Fruit fly (Drosophila melanogaster) whole organism, embryonic: ENCODE data around the gene Pebp1.

Experiments used
- Ada2b ChIP-seq: fragments of 200-800 bp; sonication (Bioruptor generic); IDR thresholded peaks from 2 replicates; pipeline ENCODE4 v1.3.6; 2022; ENCODE audit warnings: missing biosample characterization, missing genetic modification characterization
- B-H2 ChIP-seq: fragments of 200-800 bp; sonication (Bioruptor generic); optimal IDR thresholded peaks from 2 replicates; lab custom pipeline; 2018; ENCODE audit warnings: missing biosample characterization, mild to moderate bottlenecking, missing genetic modification characterization
- Bteb2 ChIP-seq: fragments of 200-800 bp; sonication (Bioruptor generic); optimal IDR thresholded peaks from 2 replicates; lab custom pipeline; 2016; ENCODE audit warnings: missing biosample characterization, missing genetic modification characterization
- CG10147 ChIP-seq: fragments of 200-800 bp; sonication (Bioruptor generic); optimal IDR thresholded peaks from 2 replicates; lab custom pipeline; 2019; ENCODE audit warnings: missing biosample characterization, mild to moderate bottlenecking, missing genetic modification characterization, moderate library complexity
- CG10979 ChIP-seq: fragments of 200-800 bp; sonication (Bioruptor generic); optimal IDR thresholded peaks from 2 replicates; lab custom pipeline; 2018; ENCODE audit warnings: missing biosample characterization, mild to moderate bottlenecking, missing genetic modification characterization, moderate library complexity
- CG11398 ChIP-seq: fragments of 200-800 bp; sonication (Bioruptor generic); optimal IDR thresholded peaks from 2 replicates; lab custom pipeline; 2016; ENCODE audit warnings: missing biosample characterization, missing genetic modification characterization
- CG12391 ChIP-seq: fragments of 200-800 bp; sonication (Bioruptor generic); optimal IDR thresholded peaks from 3 replicates; lab custom pipeline; 2018; ENCODE audit warnings: missing biosample characterization, mild to moderate bottlenecking, missing genetic modification characterization, moderate library complexity
- CG13775 ChIP-seq: fragments of 200-800 bp; sonication (Bioruptor generic); optimal IDR thresholded peaks from 3 replicates; lab custom pipeline; 2017; ENCODE audit warnings: missing biosample characterization, mild to moderate bottlenecking, missing genetic modification characterization
- CG14710 ChIP-seq: fragments of 200-800 bp; sonication (Bioruptor generic); optimal IDR thresholded peaks from 3 replicates; lab custom pipeline; 2019; ENCODE audit warnings: missing biosample characterization, mild to moderate bottlenecking, missing genetic modification characterization, moderate library complexity
- CG15601 ChIP-seq: fragments of 200-800 bp; sonication (Bioruptor generic); optimal IDR thresholded peaks from 3 replicates; lab custom pipeline; 2019; ENCODE audit warnings: missing biosample characterization, mild to moderate bottlenecking, missing genetic modification characterization, moderate library complexity
- CG1603 ChIP-seq: fragments of 200-800 bp; sonication (Bioruptor generic); optimal IDR thresholded peaks from 2 replicates; lab custom pipeline; 2019; ENCODE audit warnings: missing biosample characterization, mild to moderate bottlenecking, missing genetic modification characterization, moderate library complexity
- CG17359 ChIP-seq: fragments of 200-800 bp; sonication (Bioruptor generic); optimal IDR thresholded peaks from 3 replicates; lab custom pipeline; 2018; ENCODE audit warnings: missing biosample characterization, mild to moderate bottlenecking, missing genetic modification characterization, moderate library complexity
- CG17385 ChIP-seq: fragments of 200-800 bp; sonication (Bioruptor generic); optimal IDR thresholded peaks from 3 replicates; lab custom pipeline; 2018; ENCODE audit warnings: missing biosample characterization, mild to moderate bottlenecking, missing genetic modification characterization
- CG2889 ChIP-seq: fragments of 200-800 bp; sonication (Bioruptor generic); IDR thresholded peaks from 3 replicates; pipeline ENCODE4 v1.3.6; 2022; ENCODE audit warnings: missing biosample characterization, missing genetic modification characterization
- CG3847 ChIP-seq: fragments of 200-800 bp; sonication (Bioruptor generic); IDR thresholded peaks from 2 replicates; pipeline ENCODE4 v1.3.6; 2022; ENCODE audit warnings: missing biosample characterization, missing genetic modification characterization
- CG3995 ChIP-seq: fragments of 200-800 bp; sonication (Bioruptor generic); optimal IDR thresholded peaks from 3 replicates; lab custom pipeline; 2016; ENCODE audit warnings: missing biosample characterization, missing genetic modification characterization
- CG4707 ChIP-seq: fragments of 200-800 bp; sonication (Bioruptor generic); optimal IDR thresholded peaks from 2 replicates; lab custom pipeline; 2018; ENCODE audit warnings: missing biosample characterization, mild to moderate bottlenecking, missing genetic modification characterization, moderate library complexity
- CG7987 ChIP-seq: fragments of 200-800 bp; sonication (Bioruptor generic); optimal IDR thresholded peaks from 2 replicates; lab custom pipeline; 2018; ENCODE audit warnings: missing biosample characterization, mild to moderate bottlenecking, missing genetic modification characterization, moderate library complexity
- CG9609 ChIP-seq: fragments of 200-800 bp; sonication (Bioruptor generic); optimal IDR thresholded peaks from 3 replicates; lab custom pipeline; 2016; ENCODE audit warnings: missing biosample characterization, missing genetic modification characterization
- CG9727 ChIP-seq: fragments of 200-800 bp; sonication (Bioruptor generic); optimal IDR thresholded peaks from 3 replicates; lab custom pipeline; 2017; ENCODE audit warnings: missing biosample characterization, mild to moderate bottlenecking, missing genetic modification characterization
- Chrac-16 ChIP-seq: fragments of 200-800 bp; sonication (Bioruptor generic); optimal IDR thresholded peaks from 3 replicates; lab custom pipeline; 2016; ENCODE audit warnings: missing biosample characterization, missing genetic modification characterization
- Fer3 ChIP-seq: fragments of 200-800 bp; sonication (Bioruptor generic); optimal IDR thresholded peaks from 2 replicates; lab custom pipeline; 2018; ENCODE audit warnings: missing biosample characterization, mild to moderate bottlenecking, missing genetic modification characterization, moderate library complexity
- HmgZ ChIP-seq: fragments of 200-800 bp; sonication (Bioruptor generic); optimal IDR thresholded peaks from 2 replicates; lab custom pipeline; 2018; ENCODE audit warnings: missing biosample characterization, mild to moderate bottlenecking, missing genetic modification characterization
- Hr78 ChIP-seq, 2 experiments: fragments of 200-800 bp in 1 of 2; fragments of >200 bp in 1 of 2; sonication (Bioruptor generic) in 1 of 2; optimal IDR thresholded peaks; 2 replicates each; lab custom pipeline; 2017 to 2019; ENCODE audit warnings: missing biosample characterization in 2 of 2, missing genetic modification characterization in 2 of 2, mild to moderate bottlenecking in 1 of 2, moderate library complexity in 1 of 2
- MBD-R2 ChIP-seq: fragments of 200-800 bp; sonication (Bioruptor generic); IDR thresholded peaks from 2 replicates; pipeline ENCODE4 v1.3.6; 2022; ENCODE audit warnings: missing biosample characterization, missing genetic modification characterization
- Mad ChIP-seq: fragments of 200-800 bp; sonication (Bioruptor generic); optimal IDR thresholded peaks from 2 replicates; lab custom pipeline; 2016; ENCODE audit warnings: missing biosample characterization, missing genetic modification characterization
- Max ChIP-seq: fragments of 200-800 bp; sonication (Bioruptor generic); optimal IDR thresholded peaks from 2 replicates; lab custom pipeline; 2016; ENCODE audit warnings: missing biosample characterization, mild to moderate bottlenecking, missing genetic modification characterization
- Pdp1 ChIP-seq, 2 experiments: fragments of 200-800 bp; sonication (Bioruptor generic); optimal IDR thresholded peaks; 3 replicates each; lab custom pipeline; 2016; ENCODE audit warnings: missing biosample characterization in 2 of 2, missing genetic modification characterization in 2 of 2, mild to moderate bottlenecking in 1 of 2, moderate library complexity in 1 of 2
- Sin3A ChIP-seq: fragments of >200 bp; optimal IDR thresholded peaks from 2 replicates; lab custom pipeline; 2018
- Sox102F ChIP-seq: fragments of 200-800 bp; sonication (Bioruptor generic); optimal IDR thresholded peaks from 2 replicates; lab custom pipeline; 2018; ENCODE audit warnings: missing biosample characterization, mild to moderate bottlenecking, missing genetic modification characterization, moderate library complexity
- Sry-δ ChIP-seq: fragments of 200-800 bp; sonication (Bioruptor generic); optimal IDR thresholded peaks from 2 replicates; lab custom pipeline; 2016; ENCODE audit warnings: missing biosample characterization, missing genetic modification characterization
- Xbp1 ChIP-seq: fragments of 200-800 bp; sonication (Bioruptor generic); optimal IDR thresholded peaks from 3 replicates; lab custom pipeline; 2016; ENCODE audit warnings: missing biosample characterization, mild to moderate bottlenecking, missing genetic modification characterization
- Xrp1 ChIP-seq: fragments of 200-800 bp; sonication (Bioruptor generic); IDR thresholded peaks from 2 replicates; pipeline ENCODE4 v1.3.6; 2022; ENCODE audit warnings: missing biosample characterization, missing genetic modification characterization
- croc ChIP-seq: fragments of 200-800 bp; sonication (Bioruptor generic); conservative IDR thresholded peaks from 3 replicates; pipeline ENCODE4 v1.3.6; 2022; ENCODE audit warnings: missing biosample characterization, missing genetic modification characterization
- fd96Cb ChIP-seq: fragments of 200-800 bp; sonication (Bioruptor generic); optimal IDR thresholded peaks from 2 replicates; lab custom pipeline; 2018; ENCODE audit warnings: missing biosample characterization, mild to moderate bottlenecking, missing genetic modification characterization, moderate library complexity
- gem ChIP-seq: fragments of 200-800 bp; sonication (Bioruptor generic); optimal IDR thresholded peaks from 2 replicates; lab custom pipeline; 2019; ENCODE audit warnings: missing biosample characterization, mild to moderate bottlenecking, missing genetic modification characterization, moderate library complexity
- gfzf ChIP-seq: fragments of 200-800 bp; sonication (Bioruptor generic); optimal IDR thresholded peaks from 2 replicates; lab custom pipeline; 2016; ENCODE audit warnings: missing biosample characterization, mild to moderate bottlenecking, missing genetic modification characterization, moderate library complexity
- grn ChIP-seq: fragments of 200-800 bp; sonication (Bioruptor generic); optimal IDR thresholded peaks from 3 replicates; lab custom pipeline; 2017; ENCODE audit warnings: missing biosample characterization, missing genetic modification characterization
- hbn ChIP-seq: fragments of 200-800 bp; sonication (Bioruptor generic); IDR thresholded peaks from 2 replicates; pipeline ENCODE4 v1.3.6; 2022; ENCODE audit warnings: missing biosample characterization, missing genetic modification characterization; ENCODE audit not compliant: partially characterized antibody
- hkb ChIP-seq, 2 experiments: fragments of 200-800 bp in 1 of 2; fragments of >200 bp in 1 of 2; sonication (Bioruptor generic) in 1 of 2; IDR thresholded peaks in 1 of 2; optimal IDR thresholded peaks in 1 of 2; 2 replicates each; pipeline versions ENCODE4 v1.3.6 to Lab custom; 2017 to 2022; ENCODE audit warnings: missing biosample characterization in 1 of 2, missing genetic modification characterization in 1 of 2
- lilli ChIP-seq: fragments of 200-800 bp; sonication (Bioruptor generic); optimal IDR thresholded peaks from 3 replicates; lab custom pipeline; 2016; ENCODE audit warnings: missing biosample characterization, missing genetic modification characterization
- maf-S ChIP-seq: fragments of 200-800 bp; sonication (Bioruptor generic); optimal IDR thresholded peaks from 2 replicates; lab custom pipeline; 2016; ENCODE audit warnings: missing biosample characterization, missing genetic modification characterization
- rib ChIP-seq: fragments of 200-800 bp; sonication (Bioruptor generic); IDR thresholded peaks from 2 replicates; pipeline ENCODE4 v1.3.6; 2022; ENCODE audit warnings: missing biosample characterization, missing genetic modification characterization
- ro ChIP-seq: fragments of 200-800 bp; sonication (Bioruptor generic); IDR thresholded peaks from 2 replicates; pipeline ENCODE4 v1.3.6; 2022; ENCODE audit warnings: missing biosample characterization, missing genetic modification characterization
- sens ChIP-seq: fragments of 200-800 bp; sonication (Bioruptor generic); peaks from one replicate; lab custom pipeline; 2016; ENCODE audit warnings: missing biosample characterization, missing genetic modification characterization
- sisA ChIP-seq: fragments of 200-800 bp; sonication (Bioruptor generic); IDR thresholded peaks from 2 replicates; pipeline ENCODE4 v1.3.6; 2022; ENCODE audit warnings: missing biosample characterization, missing genetic modification characterization
- slbo ChIP-seq: fragments of 200-800 bp; sonication (Bioruptor generic); IDR thresholded peaks from 2 replicates; pipeline ENCODE4 v1.3.6; 2022; ENCODE audit warnings: missing biosample characterization, missing genetic modification characterization
- sob ChIP-seq: fragments of 200-800 bp; sonication (Bioruptor generic); IDR thresholded peaks from 2 replicates; pipeline ENCODE4 v1.3.6; 2022; ENCODE audit warnings: missing biosample characterization, missing genetic modification characterization
- sug ChIP-seq: fragments of 200-800 bp; optimal IDR thresholded peaks from 2 replicates; lab custom pipeline; 2019; ENCODE audit warnings: missing biosample characterization, mild to moderate bottlenecking, missing genetic modification characterization, moderate library complexity
- trem ChIP-seq: fragments of 200-800 bp; optimal IDR thresholded peaks from 3 replicates; lab custom pipeline; 2019; ENCODE audit warnings: missing biosample characterization, mild to moderate bottlenecking, missing genetic modification characterization, moderate library complexity
- zen ChIP-seq: fragments of 200-800 bp; sonication (Bioruptor generic); optimal IDR thresholded peaks from 3 replicates; lab custom pipeline; 2018; ENCODE audit warnings: missing biosample characterization, mild to moderate bottlenecking, missing genetic modification characterization, moderate library complexity

Gene Pebp1

dm6 chr3R:22420911-22421310, 44.9 kb upstream of the Pebp1 start, which contains the start of the genes Nop56 and mats (continued):
- TF ChIP-seq CG9609 (GFP tag; lab: Kevin White, UChicago) (no peak), Max (GFP tag; lab: Kevin White, UChicago) (peak; percentile 98), Sry-δ (peak; percentile 30), Chrac-16 (no peak), CG9727 (no peak), CG3847 (peak; percentile 71), maf-S (GFP tag; lab: Kevin White, UChicago) (no peak), gem (tag; lab: Kevin White, UChicago) (no peak), fd96Cb (tag; lab: Kevin White, UChicago) (no peak), CG15601 (tag; lab: Kevin White, UChicago) (peak; percentile 25), sens (GFP tag; lab: Kevin White, UChicago) (peak; percentile 74), MBD-R2 (GFP tag; lab: Robert Waterston, UW) (peak; percentile 79), Xbp1 (GFP tag; lab: Kevin White, UChicago) (no peak), lilli (no peak), hkb (optimal IDR thresholded peaks at IDR 0.05; lab: Kevin White, UChicago) (no peak), hkb (GFP tag; IDR thresholded peaks at IDR 0.05; lab: Robert Waterston, UW) (no peak), CG14710 (tag; lab: Kevin White, UChicago) (peak; percentile 74), Pdp1 (GFP tag; optimal IDR thresholded peaks at IDR 0.05; lab: Kevin White, UChicago) (peak in 1 of 2 experiments; percentile 55), CG4707 (GFP tag; lab: Kevin White, UChicago) (no peak), CG13775 (GFP tag; lab: Kevin White, UChicago) (no peak), HmgZ (tag; lab: Kevin White, UChicago) (peak; percentile 45), Hr78 (GFP tag; optimal IDR thresholded peaks at IDR 0.05; lab: Kevin White, UChicago) (no peak), CG3995 (GFP tag; lab: Kevin White, UChicago) (peak; percentile 40), sug (tag; lab: Kevin White, UChicago) (peak; percentile 33), CG10147 (GFP tag; lab: Kevin White, UChicago) (no peak), sisA (no peak), trem (peak; percentile 71), croc (GFP tag; lab: Robert Waterston, UW) (no peak), CG17385 (GFP tag; lab: Kevin White, UChicago) (peak; percentile 2), gfzf (GFP tag; lab: Kevin White, UChicago) (peak; percentile 91), rib (GFP tag; lab: Robert Waterston, UW) (peak; percentile 27; the same call in 1 of the 2 replicates), CG1603 (tag; lab: Kevin White, UChicago) (peak; percentile 74), grn (GFP tag; lab: Kevin White, UChicago) (peak; percentile 48), B-H2 (peak; percentile 63), hbn (GFP tag; lab: Robert Waterston, UW) (peak; percentile 38; the same call in 1 of the 2 replicates), Ada2b (GFP tag; lab: Robert Waterston, UW) (no peak), Sin3A (lab: Kevin White, UChicago) (peak; percentile 41), Bteb2 (GFP tag; lab: Kevin White, UChicago) (no peak), CG11398 (GFP tag; lab: Kevin White, UChicago) (no peak), Fer3 (tag; lab: Kevin White, UChicago) (peak; percentile 17), zen (peak; percentile 13), slbo (GFP tag; lab: Robert Waterston, UW) (peak; percentile 54), Xrp1 (GFP tag; lab: Robert Waterston, UW) (no peak), CG17359 (peak; percentile 20), CG7987 (peak; percentile 34), CG10979 (tag; lab: Kevin White, UChicago) (no peak), CG2889 (GFP tag; lab: Robert Waterston, UW) (no peak), Mad (GFP tag; lab: Kevin White, UChicago) (peak; percentile 22), ro (GFP tag; lab: Robert Waterston, UW) (no peak), CG12391 (peak; percentile 10), Sox102F (no peak), sob (GFP tag; lab: Robert Waterston, UW) (peak; percentile 10; the same call in 1 of the 2 replicates)
